Fruit fly (Drosophila melanogaster) whole organism, embryonic: Measurements from ENCODE around the gene Drsl5.

Experiments
- Adf1 ChIP-seq: fragments of 200-800 bp; sonication (Bioruptor generic); IDR thresholded peaks from 2 replicates; pipeline ENCODE4 v1.3.6; 2022; ENCODE audit warnings: missing biosample characterization, missing genetic modification characterization
- Atf3 ChIP-seq: fragments of 200-800 bp; sonication (Bioruptor generic); optimal IDR thresholded peaks from 3 replicates; lab custom pipeline; 2016; ENCODE audit warnings: missing biosample characterization, missing genetic modification characterization
- CG11504 ChIP-seq: fragments of 200-800 bp; sonication (Bioruptor generic); optimal IDR thresholded peaks from 3 replicates; lab custom pipeline; 2019; ENCODE audit warnings: missing biosample characterization, mild to moderate bottlenecking, missing genetic modification characterization, moderate library complexity
- CG12104 ChIP-seq: fragments of 200-800 bp; sonication (Bioruptor generic); optimal IDR thresholded peaks from 3 replicates; lab custom pipeline; 2016; ENCODE audit warnings: missing biosample characterization, missing genetic modification characterization
- CG12659 ChIP-seq: fragments of 200-800 bp; sonication (Bioruptor generic); optimal IDR thresholded peaks from 3 replicates; lab custom pipeline; 2017; ENCODE audit warnings: mild to moderate bottlenecking, missing biosample characterization, missing genetic modification reagents, missing genetic modification characterization
- CG12769 ChIP-seq: fragments of 200-800 bp; sonication (Bioruptor generic); optimal IDR thresholded peaks from 2 replicates; lab custom pipeline; 2019; ENCODE audit warnings: missing biosample characterization, mild to moderate bottlenecking, missing genetic modification characterization, moderate library complexity
- CG13296 ChIP-seq: fragments of 200-800 bp; sonication (Bioruptor generic); optimal IDR thresholded peaks from 3 replicates; lab custom pipeline; 2018; ENCODE audit warnings: missing biosample characterization, mild to moderate bottlenecking, missing genetic modification characterization
- CG1647 ChIP-seq: fragments of 200-800 bp; sonication (Bioruptor generic); optimal IDR thresholded peaks from 3 replicates; lab custom pipeline; 2016; ENCODE audit warnings: missing biosample characterization, missing genetic modification characterization
- CG17359 ChIP-seq: fragments of 200-800 bp; sonication (Bioruptor generic); optimal IDR thresholded peaks from 3 replicates; lab custom pipeline; 2018; ENCODE audit warnings: missing biosample characterization, mild to moderate bottlenecking, missing genetic modification characterization, moderate library complexity
- CG18764 ChIP-seq: fragments of 200-800 bp; sonication (Bioruptor generic); optimal IDR thresholded peaks from 3 replicates; lab custom pipeline; 2016; ENCODE audit warnings: missing biosample characterization, missing genetic modification characterization
- CG2678 ChIP-seq: fragments of 200-800 bp; sonication (Bioruptor generic); optimal IDR thresholded peaks from 3 replicates; lab custom pipeline; 2019; ENCODE audit warnings: missing biosample characterization, mild to moderate bottlenecking, missing genetic modification characterization, moderate library complexity
- CG31224 ChIP-seq: fragments of 200-800 bp; sonication (Bioruptor generic); IDR thresholded peaks from 2 replicates; pipeline ENCODE4 v1.3.6; 2022; ENCODE audit warnings: missing biosample characterization, missing genetic modification characterization
- CG32532 ChIP-seq: fragments of 200-800 bp; sonication (Bioruptor generic); IDR thresholded peaks from 2 replicates; pipeline ENCODE4 v1.3.6; 2022; ENCODE audit warnings: missing biosample characterization, missing genetic modification characterization
- CG34376 ChIP-seq: fragments of 200-800 bp; sonication (Bioruptor generic); optimal IDR thresholded peaks from 2 replicates; lab custom pipeline; 2018; ENCODE audit warnings: missing biosample characterization, mild to moderate bottlenecking, missing genetic modification characterization
- CG3726 ChIP-seq: fragments of 200-800 bp; sonication (Bioruptor generic); IDR thresholded peaks from 3 replicates; pipeline ENCODE4, ENCODE4 v1.3.6; 2022; ENCODE audit warnings: missing biosample characterization, missing genetic modification characterization
- CG4282 ChIP-seq: fragments of 200-800 bp; sonication (Bioruptor generic); optimal IDR thresholded peaks from 2 replicates; lab custom pipeline; 2016; ENCODE audit warnings: missing biosample characterization, missing genetic modification characterization
- CG8290 ChIP-seq, 3 experiments: fragments of 200-800 bp; sonication (Bioruptor generic); optimal IDR thresholded peaks; 2 replicates each; lab custom pipeline; 2016 to 2019; ENCODE audit warnings: missing biosample characterization in 3 of 3, missing genetic modification characterization in 3 of 3, mild to moderate bottlenecking in 2 of 3, moderate library complexity in 1 of 3
- CG9215 ChIP-seq: fragments of 200-800 bp; sonication (Bioruptor generic); IDR thresholded peaks from 2 replicates; pipeline ENCODE4 v1.3.6; 2022; ENCODE audit warnings: missing biosample characterization, missing genetic modification characterization
- CG9932 ChIP-seq: fragments of 200-800 bp; sonication (Bioruptor generic); IDR thresholded peaks from 2 replicates; pipeline ENCODE4 v1.3.6; 2022; ENCODE audit warnings: missing biosample characterization, missing genetic modification characterization
- E2f2 ChIP-seq: fragments of 200-800 bp; sonication (Bioruptor generic); IDR thresholded peaks from 2 replicates; pipeline ENCODE4 v1.3.6; 2022; ENCODE audit warnings: missing biosample characterization, missing genetic modification characterization
- ERR ChIP-seq: fragments of 200-800 bp; sonication (Bioruptor generic); optimal IDR thresholded peaks from 2 replicates; lab custom pipeline; 2016; ENCODE audit warnings: missing biosample characterization, missing genetic modification characterization
- Eip74EF ChIP-seq, 2 experiments: fragments of 200-800 bp in 1 of 2; fragments of >200 bp in 1 of 2; sonication (Bioruptor generic) in 1 of 2; optimal IDR thresholded peaks; 2 replicates each; lab custom pipeline; 2017 to 2019; ENCODE audit warnings: missing biosample characterization in 2 of 2, missing genetic modification characterization in 2 of 2, mild to moderate bottlenecking in 1 of 2, moderate library complexity in 1 of 2
- Elba2 ChIP-seq: fragments of 200-800 bp; sonication (Bioruptor generic); optimal IDR thresholded peaks from 3 replicates; lab custom pipeline; 2016; ENCODE audit warnings: missing biosample characterization, missing genetic modification characterization
- Ets65A ChIP-seq: fragments of 200-800 bp; sonication (Bioruptor generic); peaks from one replicate; lab custom pipeline; 2016; ENCODE audit warnings: missing biosample characterization, missing genetic modification characterization
- Fer1 ChIP-seq: fragments of 200-800 bp; sonication (Bioruptor generic); optimal IDR thresholded peaks from 2 replicates; lab custom pipeline; 2017; ENCODE audit warnings: missing biosample characterization, mild to moderate bottlenecking, missing genetic modification characterization
- HLH54F ChIP-seq: fragments of 200-800 bp; sonication (Bioruptor generic); optimal IDR thresholded peaks from 3 replicates; lab custom pipeline; 2016; ENCODE audit warnings: missing biosample characterization, missing genetic modification characterization
- NfI ChIP-seq: fragments of 200-800 bp; sonication (Bioruptor generic); optimal IDR thresholded peaks from 3 replicates; lab custom pipeline; 2018; ENCODE audit warnings: missing biosample characterization, mild to moderate bottlenecking, missing genetic modification characterization, moderate library complexity
- Side ChIP-seq: fragments of 200-800 bp; sonication (Bioruptor generic); optimal IDR thresholded peaks from 2 replicates; lab custom pipeline; 2016; ENCODE audit warnings: missing biosample characterization, missing genetic modification characterization
- Xbp1 ChIP-seq: fragments of 200-800 bp; sonication (Bioruptor generic); optimal IDR thresholded peaks from 3 replicates; lab custom pipeline; 2016; ENCODE audit warnings: missing biosample characterization, mild to moderate bottlenecking, missing genetic modification characterization
- dysf ChIP-seq: fragments of 200-800 bp; sonication (Bioruptor generic); IDR thresholded peaks from 3 replicates; pipeline ENCODE4 v1.3.6; 2022; ENCODE audit warnings: missing biosample characterization, missing genetic modification characterization
- fu2 ChIP-seq: fragments of 200-800 bp; sonication (Bioruptor generic); optimal IDR thresholded peaks from 2 replicates; lab custom pipeline; 2016; ENCODE audit warnings: missing biosample characterization, missing genetic modification characterization
- hkb ChIP-seq, 2 experiments: fragments of 200-800 bp in 1 of 2; fragments of >200 bp in 1 of 2; sonication (Bioruptor generic) in 1 of 2; IDR thresholded peaks in 1 of 2; optimal IDR thresholded peaks in 1 of 2; 2 replicates each; pipeline versions ENCODE4 v1.3.6 to Lab custom; 2017 to 2022; ENCODE audit warnings: missing biosample characterization in 1 of 2, missing genetic modification characterization in 1 of 2
- ind ChIP-seq: fragments of 200-800 bp; sonication (Bioruptor generic); optimal IDR thresholded peaks from 3 replicates; lab custom pipeline; 2016; ENCODE audit warnings: missing biosample characterization, missing genetic modification characterization
- lilli ChIP-seq: fragments of 200-800 bp; sonication (Bioruptor generic); optimal IDR thresholded peaks from 3 replicates; lab custom pipeline; 2016; ENCODE audit warnings: missing biosample characterization, missing genetic modification characterization
- lmd ChIP-seq: fragments of 200-800 bp; sonication (Bioruptor generic); IDR thresholded peaks from 2 replicates; pipeline ENCODE4 v1.3.6; 2022; ENCODE audit warnings: missing biosample characterization, missing genetic modification characterization
- maf-S ChIP-seq: fragments of 200-800 bp; sonication (Bioruptor generic); optimal IDR thresholded peaks from 2 replicates; lab custom pipeline; 2016; ENCODE audit warnings: missing biosample characterization, missing genetic modification characterization
- mld ChIP-seq: fragments of 200-800 bp; sonication (Bioruptor generic); IDR thresholded peaks from 3 replicates; pipeline ENCODE4 v1.3.6; 2022; ENCODE audit warnings: missing biosample characterization, missing genetic modification characterization; ENCODE audit not compliant: partially characterized antibody
- pan ChIP-seq, 4 experiments: fragments of >200 bp in 3 of 4; fragments of 200-800 bp in 1 of 4; sonication (Bioruptor generic) in 1 of 4; optimal IDR thresholded peaks in 3 of 4; IDR thresholded peaks in 1 of 4; 2 replicates each; pipeline versions ENCODE4 v1.3.6 to Lab custom; 2017 to 2022; ENCODE audit warnings: missing biosample characterization in 2 of 4, missing genetic modification characterization in 2 of 4, mixed read lengths in 1 of 4
- pho ChIP-seq: fragments of 200-800 bp; sonication (Bioruptor generic); optimal IDR thresholded peaks from 2 replicates; lab custom pipeline; 2016; ENCODE audit warnings: missing biosample characterization, missing genetic modification characterization
- prd ChIP-seq, 3 experiments: fragments of >200 bp in 2 of 3; fragments of 200-800 bp in 1 of 3; sonication (Bioruptor generic) in 1 of 3; optimal IDR thresholded peaks in 2 of 3; IDR thresholded peaks in 1 of 3; 2 replicates in 2 of 3; 3 replicates in 1 of 3; pipeline versions ENCODE4 v1.3.6 to Lab custom; 2017 to 2022; ENCODE audit warnings: missing biosample characterization in 1 of 3, missing genetic modification characterization in 1 of 3
- sd ChIP-seq: fragments of 200-800 bp; sonication (Bioruptor generic); optimal IDR thresholded peaks from 3 replicates; lab custom pipeline; 2018; ENCODE audit warnings: missing biosample characterization, mild to moderate bottlenecking, missing genetic modification characterization, moderate library complexity
- sima ChIP-seq: fragments of 200-800 bp; sonication (Bioruptor generic); optimal IDR thresholded peaks from 2 replicates; lab custom pipeline; 2016; ENCODE audit warnings: missing biosample characterization, missing genetic modification characterization
- slou ChIP-seq: fragments of 200-800 bp; sonication (Bioruptor generic); optimal IDR thresholded peaks from 3 replicates; lab custom pipeline; 2016; ENCODE audit warnings: missing biosample characterization, missing genetic modification characterization
- sqz ChIP-seq: fragments of 200-800 bp; sonication (Bioruptor generic); optimal IDR thresholded peaks from 3 replicates; lab custom pipeline; 2018; ENCODE audit warnings: missing biosample characterization, mild to moderate bottlenecking, missing genetic modification characterization
- wdn ChIP-seq: fragments of 200-800 bp; sonication (Bioruptor generic); IDR thresholded peaks from 2 replicates; pipeline ENCODE4 v1.3.6; 2022; ENCODE audit warnings: missing biosample characterization, missing genetic modification characterization
- zfh1 ChIP-seq: fragments of 200-800 bp; sonication (Bioruptor generic); IDR thresholded peaks from 3 replicates; pipeline ENCODE4 v1.3.6; 2022; ENCODE audit warnings: missing biosample characterization, missing genetic modification characterization
- zfh2 ChIP-seq: fragments of 200-800 bp; sonication (Bioruptor generic); optimal IDR thresholded peaks from 2 replicates; lab custom pipeline; 2016; ENCODE audit warnings: missing biosample characterization, missing genetic modification characterization

Gene Drsl5

DNA sequence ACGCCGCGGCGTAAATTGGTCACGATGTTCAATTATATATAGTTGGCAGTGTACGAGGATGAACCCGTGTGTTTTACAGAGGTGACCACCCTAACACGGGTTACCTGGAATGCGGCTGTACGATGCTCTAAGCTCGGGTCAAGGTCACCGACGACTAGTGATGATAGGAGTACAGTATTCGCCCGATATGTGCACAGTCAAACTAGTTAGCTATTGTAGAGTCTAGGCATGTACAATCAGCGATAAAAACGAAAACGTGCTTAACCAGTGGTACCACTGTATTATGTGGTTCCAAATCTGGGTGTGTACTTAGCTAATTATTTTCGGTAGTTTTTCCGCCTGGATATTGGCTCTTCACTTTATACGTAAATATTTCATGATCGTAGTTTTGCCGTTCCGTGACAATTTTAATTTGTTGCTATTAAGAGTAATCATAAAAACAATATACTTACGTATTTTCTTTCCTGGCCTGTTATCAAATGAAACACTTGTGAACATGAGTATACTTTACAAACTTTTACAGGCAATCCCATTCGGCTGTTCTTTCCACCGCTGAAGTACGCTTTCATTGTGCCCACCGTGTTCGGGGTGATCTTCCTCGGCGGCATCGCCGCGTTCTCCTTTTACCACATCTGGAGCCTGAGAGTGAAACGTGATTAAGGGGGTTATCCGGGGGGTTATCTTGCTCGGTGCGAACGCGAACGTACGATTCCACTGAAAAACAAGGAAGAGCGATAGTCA lies 3.6 kb downstream of the Drsl5 start (continued):
- TF ChIP-seq Xbp1 (peak; percentile 43), Elba2 (GFP tag; lab: Kevin White, UChicago) (no peak), mld (GFP tag; lab: Robert Waterston, UW) (no peak), slou (GFP tag; lab: Kevin White, UChicago) (no peak), zfh1 (no peak), CG11504 (no peak), prd (optimal IDR thresholded peaks at IDR 0.05; lab: Kevin White, UChicago) (no peak), prd (GFP tag; IDR thresholded peaks at IDR 0.05; lab: Robert Waterston, UW) (peak; percentile 34; the same call in 1 of the 3 replicates), pho (GFP tag; lab: Kevin White, UChicago) (peak; percentile 2), HLH54F (GFP tag; lab: Kevin White, UChicago) (peak; percentile 38), CG9215 (GFP tag; lab: Robert Waterston, UW) (no peak), CG2678 (tag; lab: Kevin White, UChicago) (peak; percentile 36), sqz (no peak), CG12769 (tag; lab: Kevin White, UChicago) (peak; percentile 43), Ets65A (GFP tag; lab: Kevin White, UChicago) (peak; percentile 44), Side (peak; percentile 7), CG31224 (GFP tag; lab: Robert Waterston, UW) (0 out of 2 replicates have a peak, but pooled peaks have one; percentile 15), NfI (peak; percentile 3), ERR (peak; percentile 57), maf-S (GFP tag; lab: Kevin White, UChicago) (no peak), sima (GFP tag; lab: Kevin White, UChicago) (no peak), Atf3 (GFP tag; lab: Kevin White, UChicago) (no peak), lilli (GFP tag; lab: Kevin White, UChicago) (peak; percentile 50), dysf (GFP tag; lab: Robert Waterston, UW) (peak; percentile 48; the same call in 2 of the 3 replicates), CG8290 (GFP tag; optimal IDR thresholded peaks at IDR 0.05; lab: Kevin White, UChicago) (no peak), CG8290 (tag; optimal IDR thresholded peaks at IDR 0.05; lab: Kevin White, UChicago) (peak in 1 of 2 experiments; percentile 75), ind (GFP tag; lab: Kevin White, UChicago) (peak; percentile 39), CG4282 (GFP tag; lab: Kevin White, UChicago) (peak; percentile 43), fu2 (GFP tag; lab: Kevin White, UChicago) (no peak), sd (tag; lab: Kevin White, UChicago) (peak; percentile 92), CG1647 (GFP tag; lab: Kevin White, UChicago) (peak; percentile 17), CG32532 (GFP tag; lab: Robert Waterston, UW) (peak; percentile 66), CG34376 (GFP tag; lab: Kevin White, UChicago) (peak; percentile 47), Fer1 (GFP tag; lab: Kevin White, UChicago) (peak; percentile 46), hkb (optimal IDR thresholded peaks at IDR 0.05; lab: Kevin White, UChicago) (no peak), hkb (GFP tag; IDR thresholded peaks at IDR 0.05; lab: Robert Waterston, UW) (0 out of 2 replicates have a peak, but pooled peaks have one; percentile 49), CG13296 (GFP tag; lab: Kevin White, UChicago) (peak; percentile 51), lmd (GFP tag; lab: Robert Waterston, UW) (peak; percentile 19; the same call in 1 of the 2 replicates), CG17359 (tag; lab: Kevin White, UChicago) (no peak), CG18764 (GFP tag; lab: Kevin White, UChicago) (peak; percentile 21), Adf1 (GFP tag; lab: Robert Waterston, UW) (0 out of 2 replicates have a peak, but pooled peaks have one; percentile 10), CG3726 (GFP tag; lab: Robert Waterston, UW) (0 out of 3 replicates have a peak, but pooled peaks have one; percentile 12), E2f2 (GFP tag; lab: Robert Waterston, UW) (peak; percentile 7; the same call in 1 of the 2 replicates), wdn (GFP tag; lab: Robert Waterston, UW) (0 out of 2 replicates have a peak, but pooled peaks have one; percentile 18), zfh2 (peak; percentile 39), CG12659 (GFP tag; lab: Kevin White, UChicago) (no peak), CG9932 (GFP tag; lab: Robert Waterston, UW) (0 out of 2 replicates have a peak, but pooled peaks have one; percentile 32), Eip74EF (GFP tag; optimal IDR thresholded peaks at IDR 0.05; lab: Kevin White, UChicago) (peak in 1 of 2 experiments; percentile 58), CG12104 (no peak), pan (optimal IDR thresholded peaks at IDR 0.05; lab: Kevin White, UChicago) (no peak), pan (GFP tag; optimal IDR thresholded peaks at IDR 0.05 in 1 of 2, IDR thresholded peaks at IDR 0.05 in 1 of 2) (peak in 1 of 2 experiments; percentile 47)
